Worm (Caenorhabditis elegans) whole organism, young adult: ENCODE results near the gene K08D8.12.

Source experiments
- C17E4.6 ChIP-seq: fragments of 200-800 bp; sonication (Bioruptor generic); IDR thresholded peaks from 2 replicates; pipeline ENCODE4 v1.3.6; 2022; ENCODE audit warnings: missing genetic modification reagents, missing genetic modification characterization, missing compliant biosample characterization
- F52B5.7 ChIP-seq: sonication (generic microtip); optimal IDR thresholded peaks from 2 replicates; lab custom pipeline; 2016; ENCODE audit warnings: mild to moderate bottlenecking, missing genetic modification characterization, missing compliant biosample characterization
- T07F8.4 ChIP-seq: sonication (generic microtip); optimal IDR thresholded peaks from 2 replicates; lab custom pipeline; 2016; ENCODE audit warnings: mild to moderate bottlenecking, missing genetic modification characterization, moderate library complexity, missing compliant biosample characterization
- Y95B8A.8 ChIP-seq: fragments of 200-800 bp; sonication (Bioruptor generic); IDR thresholded peaks from 2 replicates; pipeline ENCODE4 v1.3.6; 2022; ENCODE audit warnings: missing genetic modification reagents, missing genetic modification characterization, missing compliant biosample characterization
- atf-7 ChIP-seq: sonication (generic microtip); optimal IDR thresholded peaks from 2 replicates; lab custom pipeline; 2017; ENCODE audit warnings: mild to moderate bottlenecking, missing genetic modification characterization, missing compliant biosample characterization
- ets-4 ChIP-seq: fragments of 200-800 bp; sonication (Bioruptor generic); optimal IDR thresholded peaks from 2 replicates; lab custom pipeline; 2018; ENCODE audit warnings: mild to moderate bottlenecking, missing genetic modification characterization, missing compliant biosample characterization
- hlh-26 ChIP-seq: fragments of 200-800 bp; sonication (Bioruptor generic); conservative IDR thresholded peaks from 2 replicates; pipeline ENCODE4 v1.3.6; 2022; ENCODE audit warnings: missing genetic modification reagents, missing genetic modification characterization, missing compliant biosample characterization
- hsf-1 ChIP-seq: fragments of 200-800 bp; sonication (Bioruptor generic); IDR thresholded peaks from 2 replicates; pipeline ENCODE4 v1.3.6; 2022; ENCODE audit warnings: missing genetic modification reagents, missing genetic modification characterization, missing compliant biosample characterization
- lin-26 ChIP-seq: fragments of 200-800 bp; sonication (Bioruptor generic); IDR thresholded peaks from 2 replicates; pipeline ENCODE4 v1.3.6; 2022; ENCODE audit warnings: missing genetic modification reagents, missing genetic modification characterization, missing compliant biosample characterization
- madf-8 ChIP-seq: fragments of 200-800 bp; sonication (Bioruptor generic); conservative IDR thresholded peaks from 2 replicates; pipeline ENCODE4 v1.3.6; 2022; ENCODE audit warnings: missing genetic modification reagents, missing genetic modification characterization, missing compliant biosample characterization
- nfya-1 ChIP-seq: sonication (generic microtip); optimal IDR thresholded peaks from 2 replicates; lab custom pipeline; 2017; ENCODE audit warnings: antibody characterized with exemption, missing compliant biosample characterization, missing genetic modification characterization, borderline replicate concordance; ENCODE audit not compliant: insufficient read depth
- nhr-90 ChIP-seq: sonication (generic microtip); optimal IDR thresholded peaks from 2 replicates; lab custom pipeline; 2016; ENCODE audit warnings: missing genotype, mild to moderate bottlenecking, missing genetic modification characterization, missing compliant biosample characterization

DNA sequence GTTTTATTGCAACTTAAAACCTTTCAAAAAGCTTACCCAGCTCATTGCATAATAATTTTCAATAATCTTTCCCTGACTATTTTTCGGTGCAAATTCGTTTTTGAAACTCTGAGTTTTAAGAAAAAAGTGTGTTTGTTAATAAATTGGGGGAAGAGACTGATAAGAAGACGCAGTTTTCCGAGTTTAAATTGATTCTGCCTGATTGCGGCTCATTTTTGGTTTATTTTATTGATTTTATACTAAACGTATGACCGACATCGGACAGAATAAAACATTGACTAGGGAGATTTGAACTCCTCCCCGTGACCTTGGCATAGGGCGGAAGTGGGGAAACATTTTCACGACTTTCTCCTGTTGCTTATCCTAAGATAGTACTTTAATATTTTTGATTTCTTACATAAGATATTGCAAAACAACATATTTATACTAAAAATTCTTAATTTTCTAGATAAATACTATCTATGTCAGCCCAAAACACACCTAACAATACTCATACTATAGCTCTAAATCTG is 3.2 kb downstream of the K08D8.12 start, which contains the start of gene K08D8.7:
- TF ChIP-seq ets-4 (no peak), hsf-1 (no peak), nfya-1 (tag; lab: Kevin White, UChicago) (no peak), atf-7 (tag; lab: Kevin White, UChicago) (no peak), nhr-90 (tag; lab: Kevin White, UChicago) (no peak), C17E4.6 (no peak), madf-8 (GFP tag; lab: Robert Waterston, UW) (no peak), lin-26 (no peak), T07F8.4 (no peak), hlh-26 (GFP tag; lab: Robert Waterston, UW) (no peak), F52B5.7 (no peak), Y95B8A.8 (GFP tag; lab: Robert Waterston, UW) (no peak)
